Fruit fly (Drosophila melanogaster) whole organism, adult: ENCODE measurements around the gene wda.
A peak's percentile ranks its signal among the peaks of the same experiment; 100 is the strongest.

ENCODE experiments used
- CG14711 ChIP-seq: fragments of 200-800 bp; sonication (Bioruptor generic); optimal IDR thresholded peaks from 2 replicates; lab custom pipeline; 2018; ENCODE audit warnings: missing biosample characterization, mild to moderate bottlenecking, missing genetic modification characterization, moderate library complexity
- CG1620 ChIP-seq: fragments of 200-800 bp; sonication (Bioruptor generic); optimal IDR thresholded peaks from 2 replicates; lab custom pipeline; 2016; ENCODE audit warnings: missing biosample characterization, missing genetic modification characterization
- CG5204 ChIP-seq: fragments of 200-800 bp; sonication (Bioruptor generic); optimal IDR thresholded peaks from 2 replicates; lab custom pipeline; 2016; ENCODE audit warnings: missing biosample characterization, missing genetic modification characterization
- CG7045 ChIP-seq: fragments of 200-800 bp; sonication (Bioruptor generic); optimal IDR thresholded peaks from 2 replicates; lab custom pipeline; 2017; ENCODE audit warnings: missing biosample characterization, mild to moderate bottlenecking, missing genetic modification characterization
- Crg-1 ChIP-seq: fragments of 200-800 bp; sonication (Bioruptor generic); optimal IDR thresholded peaks from 2 replicates; lab custom pipeline; 2016; ENCODE audit warnings: missing biosample characterization, missing genetic modification characterization
- Mnt ChIP-seq: fragments of 200-800 bp; sonication (Bioruptor generic); optimal IDR thresholded peaks from 2 replicates; lab custom pipeline; 2016; ENCODE audit warnings: missing biosample characterization, mild to moderate bottlenecking, missing genetic modification characterization
- cnc ChIP-seq, 2 experiments: fragments of >200 bp; optimal IDR thresholded peaks; 2 replicates each; lab custom pipeline; 2017
- kay ChIP-seq: fragments of 200-800 bp; sonication (Bioruptor generic); peaks from one replicate; lab custom pipeline; 2016; ENCODE audit warnings: missing biosample characterization, missing genetic modification characterization, borderline replicate concordance
- tj ChIP-seq: fragments of 200-800 bp; sonication (Bioruptor generic); optimal IDR thresholded peaks from 3 replicates; lab custom pipeline; 2017; ENCODE audit warnings: missing biosample characterization, mild to moderate bottlenecking, missing genetic modification characterization, moderate library complexity

DNA sequence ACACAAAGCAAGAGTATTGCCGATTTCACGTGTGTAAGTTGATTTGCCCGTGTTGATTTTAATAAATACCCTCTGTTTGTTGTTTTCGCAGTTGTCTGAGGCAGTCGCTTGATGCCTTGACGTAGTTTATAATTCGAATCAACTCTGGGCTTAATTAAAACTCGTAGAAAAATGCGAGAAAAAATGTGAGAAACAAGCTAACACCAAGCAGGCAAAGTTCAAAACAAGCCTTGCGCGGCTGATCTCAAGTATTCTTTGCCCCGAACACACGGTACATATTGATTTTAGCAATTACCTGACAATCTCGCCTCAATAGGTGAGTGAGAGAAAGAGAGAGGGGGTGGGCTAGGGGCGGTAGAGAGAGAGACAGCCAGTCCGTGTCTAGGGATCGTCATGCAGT lies 32.6 kb downstream of the wda start:
- TF ChIP-seq CG14711 (tag; lab: Kevin White, UChicago), result peak; percentile 12
- peak; percentile 90 for TF ChIP-seq kay
- peak; percentile 57 for TF ChIP-seq Crg-1 (GFP tag; lab: Kevin White, UChicago)
- no peak for TF ChIP-seq cnc (optimal IDR thresholded peaks at IDR 0.05; lab: Kevin White, UChicago)
- peak; percentile 52 for TF ChIP-seq CG1620 (GFP tag; lab: Kevin White, UChicago)
- peak; percentile 51 for TF ChIP-seq CG7045 (GFP tag; lab: Kevin White, UChicago)
- peak; percentile 32 for TF ChIP-seq Mnt (GFP tag; lab: Kevin White, UChicago)
- TF ChIP-seq CG5204 (GFP tag; lab: Kevin White, UChicago), result no peak
- no peak for TF ChIP-seq tj (GFP tag; lab: Kevin White, UChicago)
